Worm (Caenorhabditis elegans) whole organism, mixed stage, embryonic: Measurements from ENCODE around the gene dct-7.

Source experiments
- M03D4.4 ChIP-seq: sonication (generic microtip); optimal IDR thresholded peaks from 2 replicates; lab custom pipeline; 2017; ENCODE audit warnings: mild to moderate bottlenecking, missing genetic modification characterization, missing compliant biosample characterization
- bed-3 ChIP-seq: fragments of 200-800 bp; sonication (Bioruptor generic); optimal IDR thresholded peaks from 3 replicates; lab custom pipeline; 2018; ENCODE audit warnings: mild to moderate bottlenecking, missing genetic modification characterization, moderate library complexity, missing compliant biosample characterization
- ceh-39 ChIP-seq: fragments of 150-350 bp; optimal IDR thresholded peaks from 2 replicates; lab custom pipeline; 2014; ENCODE audit warnings: missing biosample characterization, missing genetic modification characterization
- ceh-43 ChIP-seq: fragments of 200-800 bp; sonication (Bioruptor generic); optimal IDR thresholded peaks from 2 replicates; lab custom pipeline; 2018; ENCODE audit warnings: mild to moderate bottlenecking, missing genetic modification characterization, moderate library complexity, missing compliant biosample characterization
- ceh-83 ChIP-seq: fragments of 200-800 bp; sonication (Bioruptor generic); optimal IDR thresholded peaks from 2 replicates; lab custom pipeline; 2018; ENCODE audit warnings: mild to moderate bottlenecking, missing genetic modification characterization, missing compliant biosample characterization
- ces-1 ChIP-seq: fragments of 150-350 bp; optimal IDR thresholded peaks from 2 replicates; lab custom pipeline; 2014; ENCODE audit warnings: missing biosample characterization, missing genetic modification reagents, missing genetic modification characterization
- cnd-1 ChIP-seq: fragments of 200-800 bp; sonication (Bioruptor generic); optimal IDR thresholded peaks from 2 replicates; lab custom pipeline; 2018; ENCODE audit warnings: mild to moderate bottlenecking, missing genetic modification characterization, missing compliant biosample characterization
- drap-1 ChIP-seq: fragments of 200-800 bp; sonication (Bioruptor generic); optimal IDR thresholded peaks from 3 replicates; lab custom pipeline; 2018; ENCODE audit warnings: mild to moderate bottlenecking, missing genetic modification characterization, missing compliant biosample characterization
- elt-1 ChIP-seq: sonication (generic microtip); optimal IDR thresholded peaks from 2 replicates; lab custom pipeline; 2017; ENCODE audit warnings: missing genetic modification characterization, mild to moderate bottlenecking, missing compliant biosample characterization, antibody characterized with exemption, moderate library complexity, borderline replicate concordance; ENCODE audit not compliant: insufficient read depth
- elt-3 ChIP-seq: fragments of 150-350 bp; optimal IDR thresholded peaks from 2 replicates; lab custom pipeline; 2014; ENCODE audit warnings: missing biosample characterization, missing genetic modification characterization
- flh-1 ChIP-seq: fragments of 200-800 bp; sonication (Bioruptor generic); optimal IDR thresholded peaks from 2 replicates; lab custom pipeline; 2018; ENCODE audit warnings: mild to moderate bottlenecking, missing genetic modification characterization, moderate library complexity, missing compliant biosample characterization
- ham-2 ChIP-seq: fragments of 200-800 bp; sonication (Bioruptor generic); optimal IDR thresholded peaks from 2 replicates; lab custom pipeline; 2018; ENCODE audit warnings: mild to moderate bottlenecking, missing genetic modification characterization, missing compliant biosample characterization
- hlh-1 ChIP-seq: fragments of 150-350 bp; optimal IDR thresholded peaks from 2 replicates; lab custom pipeline; 2014; ENCODE audit warnings: missing biosample characterization, missing genetic modification reagents, missing genetic modification characterization
- lin-13 ChIP-seq: fragments of 150-350 bp; optimal IDR thresholded peaks from 2 replicates; lab custom pipeline; 2014; ENCODE audit warnings: missing biosample characterization, missing genetic modification characterization
- lin-32 ChIP-seq: fragments of 200-800 bp; sonication (Bioruptor generic); optimal IDR thresholded peaks from 2 replicates; lab custom pipeline; 2018; ENCODE audit warnings: mild to moderate bottlenecking, missing genetic modification characterization, missing compliant biosample characterization
- lsy-2 ChIP-seq: fragments of 150-350 bp; optimal IDR thresholded peaks from 2 replicates; lab custom pipeline; 2014; ENCODE audit warnings: missing biosample characterization, missing genetic modification characterization
- mab-5 ChIP-seq: fragments of 150-350 bp; optimal IDR thresholded peaks from 2 replicates; lab custom pipeline; 2014; ENCODE audit warnings: missing biosample characterization, missing genetic modification characterization
- mep-1 ChIP-seq: fragments of 150-350 bp; optimal IDR thresholded peaks from 2 replicates; lab custom pipeline; 2017; ENCODE audit warnings: missing biosample characterization, missing genetic modification reagents, missing genetic modification characterization, inconsistent platforms
- nhr-12 ChIP-seq: fragments of 150-350 bp; optimal IDR thresholded peaks from 2 replicates; lab custom pipeline; 2014; ENCODE audit warnings: missing biosample characterization, missing genetic modification characterization
- nhr-2 ChIP-seq: fragments of 150-350 bp; optimal IDR thresholded peaks from 2 replicates; lab custom pipeline; 2014; ENCODE audit warnings: missing biosample characterization, missing genetic modification characterization
- nhr-237 ChIP-seq: fragments of 150-350 bp; optimal IDR thresholded peaks from 2 replicates; lab custom pipeline; 2014; ENCODE audit warnings: missing biosample characterization, missing genetic modification characterization
- nhr-28 ChIP-seq: fragments of 150-350 bp; optimal IDR thresholded peaks from 2 replicates; lab custom pipeline; 2014; ENCODE audit warnings: missing biosample characterization, missing genetic modification characterization
- nhr-76 ChIP-seq: sonication (generic microtip); optimal IDR thresholded peaks from 2 replicates; lab custom pipeline; 2017; ENCODE audit warnings: missing biosample characterization, missing genetic modification characterization
- pha-4 ChIP-seq: fragments of 150-350 bp; optimal IDR thresholded peaks from 2 replicates; lab custom pipeline; 2018; ENCODE audit warnings: missing biosample characterization, missing genetic modification reagents, missing genetic modification characterization
- sem-2 ChIP-seq: fragments of 200-800 bp; sonication (Bioruptor generic); optimal IDR thresholded peaks from 2 replicates; lab custom pipeline; 2018; ENCODE audit warnings: mild to moderate bottlenecking, missing genetic modification characterization, missing compliant biosample characterization
- sptf-1 ChIP-seq: sonication (generic microtip); optimal IDR thresholded peaks from 2 replicates; lab custom pipeline; 2017; ENCODE audit warnings: mild to moderate bottlenecking, missing genetic modification characterization, moderate library complexity, missing compliant biosample characterization
- tbx-8 ChIP-seq: fragments of 200-800 bp; sonication (Bioruptor generic); optimal IDR thresholded peaks from 2 replicates; lab custom pipeline; 2018; ENCODE audit warnings: mild to moderate bottlenecking, missing genetic modification characterization, moderate library complexity, missing compliant biosample characterization
- unc-120 ChIP-seq: sonication (generic microtip); optimal IDR thresholded peaks from 2 replicates; lab custom pipeline; 2017; ENCODE audit warnings: missing genetic modification characterization, missing compliant biosample characterization; ENCODE audit not compliant: poor library complexity, severe bottlenecking
- unc-39 ChIP-seq: fragments of 150-350 bp; optimal IDR thresholded peaks from 2 replicates; lab custom pipeline; 2014; ENCODE audit warnings: missing biosample characterization, missing genetic modification characterization
- unc-62 ChIP-seq: fragments of 150-350 bp; optimal IDR thresholded peaks from 2 replicates; lab custom pipeline; 2014; ENCODE audit warnings: missing biosample characterization, missing genetic modification reagents, missing genetic modification characterization
- zip-8 ChIP-seq: fragments of 150-350 bp; optimal IDR thresholded peaks from 2 replicates; lab custom pipeline; 2014; ENCODE audit warnings: missing biosample characterization, missing genetic modification characterization
- ztf-11 ChIP-seq: fragments of 150-350 bp; optimal IDR thresholded peaks from 2 replicates; lab custom pipeline; 2014; ENCODE audit warnings: missing biosample characterization, missing genetic modification characterization

Gene dct-7

ce11 chrIV:4284989-4285388 lies 5.4 kb downstream of the dct-7 start:
- TF ChIP-seq ceh-43 (no peak), bed-3 (GFP tag; lab: Kevin White, UChicago) (no peak), drap-1 (no peak), elt-1 (tag; lab: Kevin White, UChicago) (no peak), flh-1 (GFP tag; lab: Kevin White, UChicago) (no peak), ceh-83 (GFP tag; lab: Kevin White, UChicago) (no peak), hlh-1 (tag; lab: Kevin White, UChicago) (no peak), elt-3 (tag; lab: Kevin White, UChicago) (no peak), ham-2 (no peak), pha-4 (tag; lab: Kevin White, UChicago) (no peak), unc-62 (GFP tag; lab: Kevin White, UChicago) (no peak), M03D4.4 (tag; lab: Kevin White, UChicago) (no peak), sem-2 (GFP tag; lab: Kevin White, UChicago) (no peak), unc-39 (tag; lab: Kevin White, UChicago) (no peak), nhr-28 (no peak)

- no peak for TF ChIP-seq bed-3 (GFP tag; lab: Kevin White, UChicago)
- no peak for TF ChIP-seq ces-1 (GFP tag; lab: Kevin White, UChicago)
- TF ChIP-seq ham-2, result no peak
- TF ChIP-seq drap-1, result no peak
- no peak for TF ChIP-seq sem-2 (GFP tag; lab: Kevin White, UChicago)
- TF ChIP-seq nhr-76 (tag; lab: Kevin White, UChicago), result no peak
- no peak for TF ChIP-seq ceh-83 (GFP tag; lab: Kevin White, UChicago)
- no peak for TF ChIP-seq unc-39 (tag; lab: Kevin White, UChicago)
- no peak for TF ChIP-seq lin-13 (tag; lab: Kevin White, UChicago)
- TF ChIP-seq lin-32 (GFP tag; lab: Kevin White, UChicago), result no peak
- TF ChIP-seq pha-4 (tag; lab: Kevin White, UChicago), result no peak
- no peak for TF ChIP-seq nhr-12 (tag; lab: Kevin White, UChicago)
- TF ChIP-seq nhr-237 (tag; lab: Kevin White, UChicago), result no peak
- no peak for TF ChIP-seq zip-8
- no peak for TF ChIP-seq sptf-1 (tag; lab: Kevin White, UChicago)
- no peak for TF ChIP-seq unc-120 (tag; lab: Kevin White, UChicago)
- TF ChIP-seq tbx-8 (GFP tag; lab: Kevin White, UChicago), result no peak
- TF ChIP-seq cnd-1 (tag; lab: Kevin White, UChicago), result no peak
- no peak for TF ChIP-seq nhr-2 (tag; lab: Kevin White, UChicago)
- TF ChIP-seq, all 35 proteins: peak for 0
Measured at ce11 chrIV:4284020-4284419, 6.4 kb downstream of the dct-7 start, which contains the start of gene F15E6.6. Gene F15E6.6, minus strand, starts transcription at chrIV:4284120.

ce11 chrIV:4277694-4278093 lies 12.7 kb downstream of the dct-7 start, which contains the start of gene nhr-78:
Gene nhr-78, minus strand, starts transcription at chrIV:4277875.
- TF ChIP-seq mep-1 (no peak), sptf-1 (tag; lab: Kevin White, UChicago) (no peak), ces-1 (GFP tag; lab: Kevin White, UChicago) (no peak), mab-5 (no peak), nhr-237 (tag; lab: Kevin White, UChicago) (no peak), elt-1 (tag; lab: Kevin White, UChicago) (no peak), bed-3 (GFP tag; lab: Kevin White, UChicago) (no peak), nhr-28 (no peak), lsy-2 (tag; lab: Kevin White, UChicago) (no peak), ztf-11 (tag; lab: Kevin White, UChicago) (no peak), ceh-39 (tag; lab: Kevin White, UChicago) (no peak), nhr-12 (tag; lab: Kevin White, UChicago) (no peak)

DNA sequence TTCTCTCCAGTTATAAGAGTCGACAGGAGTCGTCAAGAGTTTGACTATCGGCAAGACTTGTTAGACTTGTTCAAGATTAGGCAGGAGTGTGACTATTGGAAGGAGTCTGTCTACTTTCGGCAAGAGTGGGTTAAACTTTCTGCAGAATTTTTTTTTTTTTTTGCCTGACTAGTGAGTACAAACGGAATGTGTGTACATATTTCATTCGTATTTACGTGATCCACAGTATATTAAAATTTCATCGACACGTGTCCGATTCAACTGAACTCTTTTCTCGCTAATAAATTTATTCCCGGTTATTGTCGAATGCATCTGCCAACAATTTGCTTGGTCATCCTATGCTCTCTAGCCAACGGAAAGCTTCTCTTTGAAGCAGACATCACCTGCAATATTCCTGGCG lies 18.2 kb downstream of the dct-7 start, which contains the start of gene F36A4.1:
TSS of gene F36A4.1 (plus strand) at position 301 of the 400 bp plus-strand sequence.
- TF ChIP-seq cnd-1 (tag; lab: Kevin White, UChicago) (no peak), unc-39 (tag; lab: Kevin White, UChicago) (no peak), zip-8 (no peak), nhr-12 (tag; lab: Kevin White, UChicago) (no peak), mep-1 (no peak), tbx-8 (GFP tag; lab: Kevin White, UChicago) (no peak), ceh-83 (GFP tag; lab: Kevin White, UChicago) (no peak), nhr-76 (tag; lab: Kevin White, UChicago) (no peak), ceh-39 (tag; lab: Kevin White, UChicago) (no peak), ces-1 (GFP tag; lab: Kevin White, UChicago) (no peak)
- TF ChIP-seq, all 35 proteins: peak for 0
